Worm (Caenorhabditis elegans) whole organism, L4 larva: Measurements from ENCODE around the gene H04M03.11.

Source experiments
- F26F4.8 ChIP-seq: fragments of 200-800 bp; sonication (Bioruptor generic); conservative IDR thresholded peaks from 2 replicates; pipeline ENCODE4 v1.3.6; 2022; ENCODE audit warnings: missing genetic modification characterization, missing compliant biosample characterization
- Y48G9A.11 ChIP-seq: fragments of 200-800 bp; sonication (Bioruptor generic); IDR thresholded peaks from 2 replicates; pipeline ENCODE4 v1.3.6; 2022; ENCODE audit warnings: missing genetic modification reagents, missing genetic modification characterization, missing compliant biosample characterization
- Y75B8A.6 ChIP-seq: fragments of 200-800 bp; sonication (Bioruptor generic); IDR thresholded peaks from 2 replicates; pipeline ENCODE4 v1.3.6; 2022; ENCODE audit warnings: missing genetic modification reagents, missing genetic modification characterization, missing compliant biosample characterization
- ZK337.2 ChIP-seq: fragments of 200-800 bp; sonication (Bioruptor generic); IDR thresholded peaks from 2 replicates; pipeline ENCODE4 v1.3.6; 2022; ENCODE audit warnings: missing genetic modification reagents, missing genetic modification characterization, missing compliant biosample characterization
- arid-1 ChIP-seq: fragments of 200-800 bp; sonication (Bioruptor generic); conservative IDR thresholded peaks from 2 replicates; pipeline ENCODE4 v1.3.6; 2022; ENCODE audit warnings: missing genetic modification reagents, missing genetic modification characterization, missing compliant biosample characterization
- ceh-20 ChIP-seq: fragments of 200-800 bp; sonication (Bioruptor generic); IDR thresholded peaks from 2 replicates; pipeline ENCODE4 v1.3.6; 2022; ENCODE audit warnings: missing genetic modification reagents, missing genetic modification characterization, missing compliant biosample characterization
- ces-1 ChIP-seq: fragments of 150-350 bp; sonication (generic microtip); optimal IDR thresholded peaks from 4 replicates; lab custom pipeline; 2014; ENCODE audit warnings: missing biosample characterization, missing genetic modification reagents, missing genetic modification characterization
- daf-12 ChIP-seq: fragments of 150-350 bp; optimal IDR thresholded peaks from 2 replicates; lab custom pipeline; 2014; ENCODE audit warnings: missing biosample characterization, missing genetic modification reagents, missing genetic modification characterization
- daf-16 ChIP-seq, 3 experiments: sonication (generic microtip); optimal IDR thresholded peaks; 2 replicates each; lab custom pipeline; 2016 to 2017; ENCODE audit warnings: missing genetic modification characterization in 3 of 3, missing genetic modification reagents in 3 of 3, mild to moderate bottlenecking in 2 of 3, missing compliant biosample characterization in 2 of 3, missing biosample characterization in 1 of 3, moderate library complexity in 1 of 3
- daf-19 ChIP-seq: fragments of 200-800 bp; sonication (Bioruptor generic); conservative IDR thresholded peaks from 2 replicates; pipeline ENCODE4 v1.3.6; 2022; ENCODE audit warnings: missing genetic modification characterization, missing compliant biosample characterization
- dmd-6 ChIP-seq: fragments of 200-800 bp; sonication (Bioruptor generic); IDR thresholded peaks from 2 replicates; pipeline ENCODE4 v1.3.6; 2022; ENCODE audit warnings: missing genetic modification reagents, missing genetic modification characterization, missing compliant biosample characterization
- dmd-8 ChIP-seq: fragments of 200-800 bp; sonication (Bioruptor generic); IDR thresholded peaks from 2 replicates; pipeline ENCODE4 v1.3.6; 2022; ENCODE audit warnings: missing genetic modification characterization, missing compliant biosample characterization
- dpl-1 ChIP-seq: fragments of 150-350 bp; optimal IDR thresholded peaks from 2 replicates; lab custom pipeline; 2014; ENCODE audit warnings: missing biosample characterization, missing genetic modification reagents, missing genetic modification characterization
- egl-27 ChIP-seq: sonication (generic microtip); optimal IDR thresholded peaks from 3 replicates; lab custom pipeline; 2017; ENCODE audit warnings: missing biosample characterization, missing genetic modification reagents, missing genetic modification characterization
- fkh-10 ChIP-seq: fragments of 150-350 bp; optimal IDR thresholded peaks from 2 replicates; lab custom pipeline; 2014; ENCODE audit warnings: missing biosample characterization, missing genetic modification reagents, missing genetic modification characterization
- hmg-1.1 ChIP-seq: fragments of 200-800 bp; sonication (Bioruptor generic); IDR thresholded peaks from 2 replicates; pipeline ENCODE4 v1.3.6; 2022; ENCODE audit warnings: missing genetic modification reagents, missing genetic modification characterization, missing compliant biosample characterization
- jun-1 ChIP-seq: fragments of 150-350 bp; optimal IDR thresholded peaks from 2 replicates; lab custom pipeline; 2014; ENCODE audit warnings: missing biosample characterization, missing genetic modification reagents, missing genetic modification characterization
- lin-15B ChIP-seq: fragments of 150-350 bp; sonication (generic microtip); optimal IDR thresholded peaks from 3 replicates; lab custom pipeline; 2014; ENCODE audit warnings: missing biosample characterization, missing genetic modification characterization
- lin-29 ChIP-seq: fragments of 200-800 bp; sonication (Bioruptor generic); IDR thresholded peaks from 2 replicates; pipeline ENCODE4 v1.3.6; 2022; ENCODE audit warnings: missing genetic modification reagents, missing genetic modification characterization, missing compliant biosample characterization
- lin-39 ChIP-seq: fragments of 150-350 bp; optimal IDR thresholded peaks from 2 replicates; lab custom pipeline; 2014; ENCODE audit warnings: missing biosample characterization, missing genetic modification reagents, missing genetic modification characterization
- mes-2 ChIP-seq: sonication (generic microtip); optimal IDR thresholded peaks from 2 replicates; lab custom pipeline; 2016; ENCODE audit warnings: missing genotype, mild to moderate bottlenecking, missing genetic modification characterization, missing compliant biosample characterization; ENCODE audit not compliant: poor library complexity, severe bottlenecking
- mxl-2 ChIP-seq: fragments of 200-800 bp; sonication (Bioruptor generic); conservative IDR thresholded peaks from 2 replicates; pipeline ENCODE4 v1.3.6; 2022; ENCODE audit warnings: missing genetic modification reagents, missing genetic modification characterization, missing compliant biosample characterization
- nhr-48 ChIP-seq: sonication (generic microtip); optimal IDR thresholded peaks from 2 replicates; lab custom pipeline; 2016; ENCODE audit warnings: mild to moderate bottlenecking, missing genetic modification characterization, missing compliant biosample characterization
- php-3 ChIP-seq: fragments of 200-800 bp; sonication (Bioruptor generic); IDR thresholded peaks from 2 replicates; pipeline ENCODE4 v1.3.6; 2022; ENCODE audit warnings: missing genetic modification reagents, missing genetic modification characterization, missing compliant biosample characterization
- saeg-2 ChIP-seq: fragments of 200-800 bp; sonication (Bioruptor generic); IDR thresholded peaks from 2 replicates; pipeline ENCODE4 v1.3.6; 2022; ENCODE audit warnings: missing genetic modification reagents, missing genetic modification characterization, missing compliant biosample characterization
- snpc-4 ChIP-seq: fragments of 150-350 bp; optimal IDR thresholded peaks from 2 replicates; lab custom pipeline; 2014; ENCODE audit warnings: missing biosample characterization, missing genetic modification characterization
- unc-62 ChIP-seq, 3 experiments: fragments of 150-350 bp in 1 of 3; sonication (generic microtip); optimal IDR thresholded peaks in 2 of 3; peaks in 1 of 3; 1 replicate in 1 of 3; 2 replicates in 2 of 3; lab custom pipeline; 2014 to 2017; ENCODE audit warnings: missing biosample characterization in 3 of 3, missing genetic modification characterization in 3 of 3, missing genetic modification reagents in 3 of 3, missing genotype in 1 of 3
- vab-7 ChIP-seq: fragments of 200-800 bp; sonication (Bioruptor generic); IDR thresholded peaks from 2 replicates; pipeline ENCODE4 v1.3.6; 2022; ENCODE audit warnings: missing genetic modification reagents, missing genetic modification characterization, missing compliant biosample characterization
- zfp-3 ChIP-seq: fragments of 200-800 bp; sonication (Bioruptor generic); conservative IDR thresholded peaks from 2 replicates; pipeline ENCODE4 v1.3.6; 2022; ENCODE audit warnings: missing genetic modification reagents, missing genetic modification characterization, missing compliant biosample characterization
- zip-11 ChIP-seq: fragments of 200-800 bp; sonication (Bioruptor generic); IDR thresholded peaks from 2 replicates; pipeline ENCODE4 v1.3.6; 2022; ENCODE audit warnings: missing genetic modification characterization, missing compliant biosample characterization
- ztf-11 ChIP-seq: fragments of 150-350 bp; optimal IDR thresholded peaks from 2 replicates; lab custom pipeline; 2014; ENCODE audit warnings: missing biosample characterization, missing genetic modification characterization

Gene H04M03.11

DNA sequence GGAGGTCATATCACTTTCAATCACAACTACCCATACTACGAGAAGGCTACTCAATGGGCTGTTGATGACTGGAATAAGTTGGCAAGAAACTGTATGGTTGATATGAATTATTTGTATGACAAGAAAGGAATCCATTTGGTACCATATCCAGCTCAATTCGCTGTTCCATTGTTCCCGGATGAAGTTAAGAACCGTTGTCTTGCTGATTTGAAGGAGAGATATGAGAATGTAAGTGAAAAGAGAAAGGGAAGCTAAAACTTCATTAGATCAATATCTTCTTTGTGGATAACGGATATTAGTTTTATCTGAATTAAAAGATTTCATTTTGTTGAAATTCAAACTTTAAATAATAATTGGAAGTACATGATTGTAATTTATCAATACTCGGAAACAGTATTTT, 2.2 kb upstream of the H04M03.11 start:
- TF ChIP-seq mes-2 (tag; lab: Kevin White, UChicago) (no peak), dmd-8 (GFP tag; lab: Robert Waterston, UW) (no peak), snpc-4 (tag; lab: Kevin White, UChicago) (no peak), saeg-2 (no peak), dpl-1 (GFP tag; lab: Kevin White, UChicago) (no peak), F26F4.8 (GFP tag; lab: Robert Waterston, UW) (no peak), nhr-48 (tag; lab: Kevin White, UChicago) (no peak), Y75B8A.6 (GFP tag; lab: Robert Waterston, UW) (no peak)

DNA sequence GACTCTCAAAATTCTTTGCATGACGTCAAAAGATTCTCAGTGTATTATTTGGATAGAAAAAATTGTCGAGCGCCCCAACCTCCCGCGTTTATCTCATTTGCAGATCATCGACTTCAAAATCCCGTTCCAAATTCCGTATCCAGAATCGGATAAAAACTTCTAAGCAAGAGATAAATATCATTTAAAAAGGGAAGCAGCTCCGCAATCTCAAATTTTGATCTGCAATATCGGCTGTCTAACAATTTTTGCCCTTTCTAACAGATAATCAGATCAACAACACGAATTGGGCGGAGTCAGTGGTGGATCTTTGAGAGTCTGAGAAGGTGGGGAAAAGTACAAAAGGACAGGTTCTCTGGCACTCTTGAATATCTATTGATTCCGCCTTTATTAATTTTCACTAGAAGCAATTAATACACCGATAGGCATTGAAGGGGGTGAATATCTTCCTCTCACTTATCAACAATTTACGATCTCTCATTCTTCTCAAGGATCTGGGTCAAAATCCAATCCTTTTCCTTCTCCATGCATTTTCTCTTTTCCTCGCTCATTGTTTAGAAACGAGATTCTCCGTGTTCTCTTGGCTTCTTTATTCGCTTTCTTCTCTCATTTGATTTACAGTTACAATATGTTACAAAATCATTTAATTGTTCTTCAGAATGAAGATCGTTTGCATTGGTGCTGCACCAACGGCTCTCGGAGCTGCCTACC, 934 bp upstream of the H04M03.11 start, which contains the start of gene glf-1:
glf-1 (plus strand) TSS at position 656 of the 708 bp plus-strand sequence.
- TF ChIP-seq daf-19 (GFP tag; lab: Robert Waterston, UW) (no peak), arid-1 (GFP tag; lab: Robert Waterston, UW) (no peak), zip-11 (GFP tag; lab: Robert Waterston, UW) (no peak), vab-7 (no peak), dmd-6 (GFP tag; lab: Robert Waterston, UW) (no peak), hmg-1.1 (GFP tag; lab: Robert Waterston, UW) (no peak), lin-15B (no peak), unc-62 (GFP tag; optimal IDR thresholded peaks at IDR 0.05 in 1 of 2; lab: Kevin White, UChicago) (peak in 1 of 2 experiments; percentile 29), unc-62 (tag; optimal IDR thresholded peaks at IDR 0.05; lab: Kevin White, UChicago) (no peak), dpl-1 (GFP tag; lab: Kevin White, UChicago) (no peak)

DNA sequence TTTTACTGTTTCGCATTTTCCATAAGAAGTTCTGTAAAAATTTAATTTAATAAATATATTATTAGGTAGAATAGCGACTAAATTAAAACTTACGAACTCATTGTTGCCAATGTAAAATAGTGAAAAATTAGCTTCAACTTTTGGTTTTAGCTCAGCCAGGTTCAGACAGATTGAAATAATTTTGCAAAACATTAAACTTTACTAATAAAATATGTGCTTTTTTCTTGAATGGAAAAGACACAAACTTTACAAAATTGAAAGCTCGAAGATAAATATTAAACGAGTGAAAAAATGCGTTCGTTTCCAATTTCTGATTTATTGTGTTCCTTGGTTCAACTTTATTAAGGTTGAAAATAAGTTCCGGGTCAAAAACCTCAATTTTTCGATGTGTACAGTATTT, 4.5 kb downstream of the H04M03.11 start, which contains the start of gene srv-22:
srv-22 (minus strand) TSS at position 101 of the 400 bp plus-strand sequence.
- no peak for TF ChIP-seq ceh-20 (GFP tag; lab: Robert Waterston, UW)
- TF ChIP-seq php-3: no peak
- no peak for TF ChIP-seq ces-1 (GFP tag; lab: Kevin White, UChicago)
- no peak for TF ChIP-seq lin-39 (tag; lab: Kevin White, UChicago)
- no peak for TF ChIP-seq snpc-4 (tag; lab: Kevin White, UChicago)
- TF ChIP-seq dmd-8 (GFP tag; lab: Robert Waterston, UW): no peak
- TF ChIP-seq egl-27 (tag; lab: Kevin White, UChicago): no peak
- no peak for TF ChIP-seq dpl-1 (GFP tag; lab: Kevin White, UChicago)
- no peak for TF ChIP-seq zfp-3
- no peak for TF ChIP-seq ZK337.2 (GFP tag; lab: Robert Waterston, UW)
- no peak for TF ChIP-seq Y48G9A.11
- no peak for TF ChIP-seq lin-29 (GFP tag; lab: Robert Waterston, UW)
- TF ChIP-seq daf-12 (tag; lab: Kevin White, UChicago): no peak
- TF ChIP-seq nhr-48 (tag; lab: Kevin White, UChicago): no peak
- TF ChIP-seq ztf-11 (tag; lab: Kevin White, UChicago): no peak
- no peak for TF ChIP-seq daf-16 (GFP tag; optimal IDR thresholded peaks at IDR 0.05; lab: Kevin White, UChicago)
- no peak for TF ChIP-seq daf-16 (tag; optimal IDR thresholded peaks at IDR 0.05; lab: Kevin White, UChicago)
- no peak for TF ChIP-seq mxl-2 (GFP tag; lab: Robert Waterston, UW)

DNA sequence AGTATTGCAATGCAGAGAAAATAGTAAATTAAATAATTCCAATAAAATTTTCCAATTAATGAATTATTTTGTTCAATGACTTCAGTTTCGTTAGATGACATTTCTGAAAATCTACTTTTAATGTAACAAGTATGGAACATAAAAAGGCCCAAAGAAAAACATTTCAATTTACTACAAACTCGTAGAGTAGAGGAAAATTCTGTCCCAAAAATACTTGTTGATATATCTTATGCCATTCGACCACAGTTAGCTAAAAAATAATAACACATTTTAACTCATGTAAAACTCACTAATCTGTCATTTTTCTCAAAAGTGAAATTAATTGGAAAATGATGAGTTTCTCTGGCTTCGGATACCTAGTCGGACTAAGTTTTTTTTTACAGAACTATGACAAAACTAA, 7.2 kb downstream of the H04M03.11 start, which contains the start of gene srv-21:
srv-21 (minus strand) TSS at position 101 of the 400 bp plus-strand sequence.
- TF ChIP-seq jun-1: no peak
- TF ChIP-seq dpl-1 (GFP tag; lab: Kevin White, UChicago): no peak
- no peak for TF ChIP-seq fkh-10 (GFP tag; lab: Kevin White, UChicago)
- no peak for TF ChIP-seq daf-19 (GFP tag; lab: Robert Waterston, UW)
- TF ChIP-seq ZK337.2 (GFP tag; lab: Robert Waterston, UW): no peak
